Worm (Caenorhabditis elegans) whole organism, L1 larva: ENCODE data around the gene EGAP2.2.
A peak's percentile ranks its signal among the peaks of the same experiment; 100 is the strongest.

Experiments
- aha-1 ChIP-seq: fragments of 150-350 bp; optimal IDR thresholded peaks from 2 replicates; lab custom pipeline; 2014; ENCODE audit warnings: missing biosample characterization, missing genetic modification characterization
- egl-27 ChIP-seq, 2 experiments: fragments of 150-350 bp in 1 of 2; sonication (generic microtip); optimal IDR thresholded peaks; 3 replicates each; lab custom pipeline; 2017 to 2018; ENCODE audit warnings: missing biosample characterization in 2 of 2, missing genetic modification characterization in 2 of 2, missing genetic modification reagents in 2 of 2
- hpl-2 ChIP-seq: fragments of 150-350 bp; optimal IDR thresholded peaks from 2 replicates; lab custom pipeline; 2014; ENCODE audit warnings: missing biosample characterization, missing genetic modification reagents, missing genetic modification characterization
- lin-15B ChIP-seq: fragments of 150-350 bp; sonication (generic microtip); optimal IDR thresholded peaks from 3 replicates; lab custom pipeline; 2014; ENCODE audit warnings: missing biosample characterization, missing genetic modification characterization
- nhr-237 ChIP-seq: fragments of 150-350 bp; optimal IDR thresholded peaks from 2 replicates; lab custom pipeline; 2014; ENCODE audit warnings: missing biosample characterization, missing genetic modification characterization
- nhr-28 ChIP-seq: fragments of 150-350 bp; optimal IDR thresholded peaks from 2 replicates; lab custom pipeline; 2014; ENCODE audit warnings: missing biosample characterization, missing genetic modification characterization
- nhr-47 ChIP-seq: sonication (generic microtip); optimal IDR thresholded peaks from 2 replicates; lab custom pipeline; 2016; ENCODE audit warnings: mild to moderate bottlenecking, missing genetic modification characterization, moderate library complexity, missing compliant biosample characterization
- nhr-85 ChIP-seq: sonication (generic microtip); peaks from one replicate; lab custom pipeline; 2016; ENCODE audit warnings: missing genetic modification characterization, inconsistent platforms, missing compliant biosample characterization
- rnt-1 ChIP-seq: sonication (generic microtip); optimal IDR thresholded peaks from 2 replicates; lab custom pipeline; 2016; ENCODE audit warnings: mild to moderate bottlenecking, missing genetic modification characterization, moderate library complexity, missing compliant biosample characterization

ce11 chrII:5222830-5223229 lies 6.9 kb upstream of the EGAP2.2 start:
- TF ChIP-seq rnt-1, result peak; percentile 72
- TF ChIP-seq nhr-237, result no peak
- TF ChIP-seq nhr-47 (tag; lab: Kevin White, UChicago), result no peak
- TF ChIP-seq nhr-28 (tag; lab: Kevin White, UChicago), result no peak
- TF ChIP-seq egl-27 (tag; optimal IDR thresholded peaks at IDR 0.05; lab: Kevin White, UChicago), result no peak
- TF ChIP-seq hpl-2 (GFP tag; lab: Kevin White, UChicago), result no peak
- TF ChIP-seq lin-15B, result no peak
- TF ChIP-seq nhr-85, result no peak
- TF ChIP-seq aha-1 (tag; lab: Kevin White, UChicago), result no peak
